Worm (Caenorhabditis elegans): ENCODE data around the gene M03B6.3.

- no peak for TF ChIP-seq nhr-85 (tag)
- no peak for TF ChIP-seq irx-1 (tag; optimal IDR thresholded peaks at IDR 0.05)
- no peak for TF ChIP-seq ces-1 (GFP tag; optimal IDR thresholded peaks at IDR 0.05)
- no peak for TF ChIP-seq zag-1 (tag; optimal IDR thresholded peaks at IDR 0.05)
- TF ChIP-seq nhr-12 (tag; optimal IDR thresholded peaks at IDR 0.05), result no peak
- TF ChIP-seq mep-1 (tag; optimal IDR thresholded peaks at IDR 0.05), result no peak
- TF ChIP-seq ceh-90 (tag; optimal IDR thresholded peaks at IDR 0.05), result no peak
- no peak for TF ChIP-seq rnt-1 (tag; optimal IDR thresholded peaks at IDR 0.05)
- TF ChIP-seq ztf-4 (tag; optimal IDR thresholded peaks at IDR 0.05), result no peak
- no peak for TF ChIP-seq lin-13 (GFP tag; optimal IDR thresholded peaks at IDR 0.05)
- no peak for TF ChIP-seq ets-5 (GFP tag; IDR thresholded peaks at IDR 0.05)
- no peak for TF ChIP-seq lsy-2 (tag; optimal IDR thresholded peaks at IDR 0.05)
These were observed 45.3 kb downstream of the M03B6.3 start for ce11 chrX:13818791-13819190.
